Worm (Caenorhabditis elegans) whole organism, L1 larva: ENCODE results near the gene col-110.

Experiments
- Y116A8C.19 ChIP-seq: sonication (generic microtip); optimal IDR thresholded peaks from 2 replicates; lab custom pipeline; 2016; ENCODE audit warnings: missing compliant biosample characterization, missing genetic modification characterization, borderline replicate concordance
- ceh-82 ChIP-seq, 3 experiments: fragments of 150-350 bp in 1 of 3; sonication (generic microtip) in 2 of 3; optimal IDR thresholded peaks; 2 replicates each; lab custom pipeline; 2014 to 2017; ENCODE audit warnings: missing biosample characterization in 3 of 3, missing genetic modification characterization in 3 of 3
- ceh-88 ChIP-seq: fragments of 200-800 bp; sonication (Bioruptor generic); IDR thresholded peaks from 2 replicates; pipeline ENCODE4 v1.3.6; 2022; ENCODE audit warnings: missing genetic modification characterization, missing compliant biosample characterization
- efl-1 ChIP-seq, 4 experiments: fragments of 150-350 bp; optimal IDR thresholded peaks in 3 of 4; peaks in 1 of 4; 1 replicate in 1 of 4; 2 replicates in 3 of 4; lab custom pipeline; 2014; ENCODE audit warnings: missing biosample characterization in 2 of 4, missing genetic modification characterization in 2 of 4, missing genetic modification reagents in 2 of 4
- fos-1 ChIP-seq: fragments of 150-350 bp; optimal IDR thresholded peaks from 2 replicates; lab custom pipeline; 2014; ENCODE audit warnings: missing biosample characterization, missing genetic modification characterization
- hlh-4 ChIP-seq: sonication (generic microtip); optimal IDR thresholded peaks from 2 replicates; lab custom pipeline; 2016; ENCODE audit warnings: mild to moderate bottlenecking, missing genetic modification characterization, missing compliant biosample characterization
- isw-1 ChIP-seq: fragments of 200-800 bp; sonication (Bioruptor generic); IDR thresholded peaks from 2 replicates; pipeline ENCODE4 v1.3.6; 2022; ENCODE audit warnings: missing genetic modification characterization, missing compliant biosample characterization
- lin-39 ChIP-seq: fragments of 150-350 bp; optimal IDR thresholded peaks from 2 replicates; lab custom pipeline; 2014; ENCODE audit warnings: missing biosample characterization, missing genetic modification reagents, missing genetic modification characterization
- mep-1 ChIP-seq: fragments of 150-350 bp; optimal IDR thresholded peaks from 2 replicates; lab custom pipeline; 2014; ENCODE audit warnings: missing biosample characterization, missing genetic modification characterization
- nhr-77 ChIP-seq: fragments of 150-350 bp; optimal IDR thresholded peaks from 2 replicates; lab custom pipeline; 2014; ENCODE audit warnings: missing biosample characterization, missing genetic modification characterization
- unc-86 ChIP-seq: sonication (generic microtip); optimal IDR thresholded peaks from 2 replicates; lab custom pipeline; 2016; ENCODE audit warnings: missing genetic modification characterization, missing compliant biosample characterization

- TF ChIP-seq ceh-88 (GFP tag; lab: Robert Waterston, UW) (no peak), unc-86 (tag; lab: Kevin White, UChicago) (no peak), hlh-4 (tag; lab: Kevin White, UChicago) (no peak), efl-1 (optimal IDR thresholded peaks at IDR 0.05; lab: Kevin White, UChicago) (no peak), efl-1 (GFP tag; optimal IDR thresholded peaks at IDR 0.05 in 1 of 2; lab: Kevin White, UChicago) (peak in 1 of 2 experiments; percentile 41), fos-1 (tag; lab: Kevin White, UChicago) (no peak), isw-1 (no peak), Y116A8C.19 (tag; lab: Kevin White, UChicago) (no peak), ceh-82 (tag; optimal IDR thresholded peaks at IDR 0.05; lab: Kevin White, UChicago) (no peak), nhr-77 (no peak), lin-39 (no peak), mep-1 (no peak)
Observed at ce11 chrIV:4623852-4624251, 14.4 kb upstream of the col-110 start.
